Worm (Caenorhabditis elegans) whole organism, mixed stage, embryonic: ENCODE results near the gene C16C8.16.
A peak's percentile ranks its signal among the peaks of the same experiment; 100 is the strongest.

ENCODE experiments used
- bed-3 ChIP-seq: fragments of 200-800 bp; sonication (Bioruptor generic); optimal IDR thresholded peaks from 3 replicates; lab custom pipeline; 2018; ENCODE audit warnings: mild to moderate bottlenecking, missing genetic modification characterization, moderate library complexity, missing compliant biosample characterization
- ceh-39 ChIP-seq: fragments of 150-350 bp; optimal IDR thresholded peaks from 2 replicates; lab custom pipeline; 2014; ENCODE audit warnings: missing biosample characterization, missing genetic modification characterization
- ceh-43 ChIP-seq: fragments of 200-800 bp; sonication (Bioruptor generic); optimal IDR thresholded peaks from 2 replicates; lab custom pipeline; 2018; ENCODE audit warnings: mild to moderate bottlenecking, missing genetic modification characterization, moderate library complexity, missing compliant biosample characterization
- ceh-83 ChIP-seq: fragments of 200-800 bp; sonication (Bioruptor generic); optimal IDR thresholded peaks from 2 replicates; lab custom pipeline; 2018; ENCODE audit warnings: mild to moderate bottlenecking, missing genetic modification characterization, missing compliant biosample characterization
- ces-1 ChIP-seq: fragments of 150-350 bp; optimal IDR thresholded peaks from 2 replicates; lab custom pipeline; 2014; ENCODE audit warnings: missing biosample characterization, missing genetic modification reagents, missing genetic modification characterization
- cnd-1 ChIP-seq: fragments of 200-800 bp; sonication (Bioruptor generic); optimal IDR thresholded peaks from 2 replicates; lab custom pipeline; 2018; ENCODE audit warnings: mild to moderate bottlenecking, missing genetic modification characterization, missing compliant biosample characterization
- drap-1 ChIP-seq: fragments of 200-800 bp; sonication (Bioruptor generic); optimal IDR thresholded peaks from 3 replicates; lab custom pipeline; 2018; ENCODE audit warnings: mild to moderate bottlenecking, missing genetic modification characterization, missing compliant biosample characterization
- elt-3 ChIP-seq: fragments of 150-350 bp; optimal IDR thresholded peaks from 2 replicates; lab custom pipeline; 2014; ENCODE audit warnings: missing biosample characterization, missing genetic modification characterization
- flh-1 ChIP-seq: fragments of 200-800 bp; sonication (Bioruptor generic); optimal IDR thresholded peaks from 2 replicates; lab custom pipeline; 2018; ENCODE audit warnings: mild to moderate bottlenecking, missing genetic modification characterization, moderate library complexity, missing compliant biosample characterization
- ham-2 ChIP-seq: fragments of 200-800 bp; sonication (Bioruptor generic); optimal IDR thresholded peaks from 2 replicates; lab custom pipeline; 2018; ENCODE audit warnings: mild to moderate bottlenecking, missing genetic modification characterization, missing compliant biosample characterization
- hlh-1 ChIP-seq: fragments of 150-350 bp; optimal IDR thresholded peaks from 2 replicates; lab custom pipeline; 2014; ENCODE audit warnings: missing biosample characterization, missing genetic modification reagents, missing genetic modification characterization
- lin-32 ChIP-seq: fragments of 200-800 bp; sonication (Bioruptor generic); optimal IDR thresholded peaks from 2 replicates; lab custom pipeline; 2018; ENCODE audit warnings: mild to moderate bottlenecking, missing genetic modification characterization, missing compliant biosample characterization
- lsy-2 ChIP-seq: fragments of 150-350 bp; optimal IDR thresholded peaks from 2 replicates; lab custom pipeline; 2014; ENCODE audit warnings: missing biosample characterization, missing genetic modification characterization
- mab-5 ChIP-seq: fragments of 150-350 bp; optimal IDR thresholded peaks from 2 replicates; lab custom pipeline; 2014; ENCODE audit warnings: missing biosample characterization, missing genetic modification characterization
- mls-2 ChIP-seq: sonication (generic microtip); optimal IDR thresholded peaks from 2 replicates; lab custom pipeline; 2016; ENCODE audit warnings: mild to moderate bottlenecking, missing genetic modification characterization, moderate library complexity, missing compliant biosample characterization
- nhr-12 ChIP-seq: fragments of 150-350 bp; optimal IDR thresholded peaks from 2 replicates; lab custom pipeline; 2014; ENCODE audit warnings: missing biosample characterization, missing genetic modification characterization
- nhr-2 ChIP-seq: fragments of 150-350 bp; optimal IDR thresholded peaks from 2 replicates; lab custom pipeline; 2014; ENCODE audit warnings: missing biosample characterization, missing genetic modification characterization
- nhr-237 ChIP-seq: fragments of 150-350 bp; optimal IDR thresholded peaks from 2 replicates; lab custom pipeline; 2014; ENCODE audit warnings: missing biosample characterization, missing genetic modification characterization
- nhr-76 ChIP-seq: sonication (generic microtip); optimal IDR thresholded peaks from 2 replicates; lab custom pipeline; 2017; ENCODE audit warnings: missing biosample characterization, missing genetic modification characterization
- pha-4 ChIP-seq: fragments of 150-350 bp; optimal IDR thresholded peaks from 2 replicates; lab custom pipeline; 2018; ENCODE audit warnings: missing biosample characterization, missing genetic modification reagents, missing genetic modification characterization
- sem-2 ChIP-seq: fragments of 200-800 bp; sonication (Bioruptor generic); optimal IDR thresholded peaks from 2 replicates; lab custom pipeline; 2018; ENCODE audit warnings: mild to moderate bottlenecking, missing genetic modification characterization, missing compliant biosample characterization
- snpc-4 ChIP-seq: fragments of 150-350 bp; optimal IDR thresholded peaks from 2 replicates; lab custom pipeline; 2014; ENCODE audit warnings: missing biosample characterization, missing genetic modification characterization
- sptf-1 ChIP-seq: sonication (generic microtip); optimal IDR thresholded peaks from 2 replicates; lab custom pipeline; 2017; ENCODE audit warnings: mild to moderate bottlenecking, missing genetic modification characterization, moderate library complexity, missing compliant biosample characterization
- unc-120 ChIP-seq: sonication (generic microtip); optimal IDR thresholded peaks from 2 replicates; lab custom pipeline; 2017; ENCODE audit warnings: missing genetic modification characterization, missing compliant biosample characterization; ENCODE audit not compliant: poor library complexity, severe bottlenecking
- unc-39 ChIP-seq: fragments of 150-350 bp; optimal IDR thresholded peaks from 2 replicates; lab custom pipeline; 2014; ENCODE audit warnings: missing biosample characterization, missing genetic modification characterization
- unc-62 ChIP-seq: fragments of 150-350 bp; optimal IDR thresholded peaks from 2 replicates; lab custom pipeline; 2014; ENCODE audit warnings: missing biosample characterization, missing genetic modification reagents, missing genetic modification characterization
- zip-8 ChIP-seq: fragments of 150-350 bp; optimal IDR thresholded peaks from 2 replicates; lab custom pipeline; 2014; ENCODE audit warnings: missing biosample characterization, missing genetic modification characterization
- ztf-11 ChIP-seq: fragments of 150-350 bp; optimal IDR thresholded peaks from 2 replicates; lab custom pipeline; 2014; ENCODE audit warnings: missing biosample characterization, missing genetic modification characterization

C16C8.16 gene

DNA sequence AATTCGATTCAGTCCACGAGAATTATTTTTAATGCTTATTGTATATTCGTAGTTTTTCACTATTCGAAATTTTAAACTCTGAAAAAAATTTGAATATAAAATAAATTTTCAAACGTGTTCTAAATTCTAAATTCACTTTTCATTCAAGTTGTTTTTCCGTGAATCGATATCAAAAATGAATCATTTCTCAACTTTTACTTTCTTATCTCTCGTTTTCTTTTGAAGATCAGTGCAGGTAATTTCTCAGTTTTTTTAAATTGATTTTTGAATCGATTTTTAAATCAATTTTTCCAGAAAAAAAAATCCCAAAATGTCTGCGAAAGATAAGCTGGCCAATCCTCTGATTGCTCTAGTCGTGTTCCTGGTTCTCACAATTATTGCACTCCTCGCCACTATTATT is 29.0 kb upstream of the C16C8.16 start, which contains the start of gene nep-6:
nep-6 (plus strand) TSS at position 301 of the 400 bp plus-strand sequence.
- TF ChIP-seq ceh-39 (no peak), mls-2 (tag; lab: Kevin White, UChicago) (no peak), hlh-1 (tag; lab: Kevin White, UChicago) (no peak), ceh-43 (no peak), drap-1 (no peak), flh-1 (GFP tag; lab: Kevin White, UChicago) (no peak), sptf-1 (tag; lab: Kevin White, UChicago) (no peak), ztf-11 (tag; lab: Kevin White, UChicago) (no peak), ceh-83 (no peak), unc-39 (tag; lab: Kevin White, UChicago) (no peak), zip-8 (tag; lab: Kevin White, UChicago) (no peak), elt-3 (tag; lab: Kevin White, UChicago) (no peak), unc-62 (GFP tag; lab: Kevin White, UChicago) (no peak), ham-2 (GFP tag; lab: Kevin White, UChicago) (no peak), lsy-2 (no peak), ces-1 (GFP tag; lab: Kevin White, UChicago) (no peak)

DNA sequence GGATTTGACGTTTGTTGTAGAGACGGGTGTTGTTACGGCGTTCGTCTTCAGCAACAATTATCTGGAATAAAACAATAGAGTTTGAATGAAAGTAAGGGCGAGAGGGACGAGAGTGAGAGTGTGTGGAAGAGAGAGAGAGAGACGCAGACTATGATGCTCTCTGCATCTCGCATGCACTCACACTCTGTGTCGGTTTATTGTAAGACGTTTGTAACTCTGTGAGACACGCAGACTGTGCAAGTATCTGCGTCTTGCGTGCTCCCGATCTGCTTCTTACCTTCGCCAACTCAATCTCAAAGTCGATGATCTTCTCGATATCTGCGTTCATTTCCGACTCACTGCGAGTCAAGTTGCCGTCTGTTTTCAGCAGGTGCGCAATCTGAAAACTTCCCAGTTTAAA is 22.6 kb upstream of the C16C8.16 start:
- TF ChIP-seq ceh-43 = no peak
- TF ChIP-seq nhr-237 (tag; lab: Kevin White, UChicago) = no peak
- no peak for TF ChIP-seq mls-2 (tag; lab: Kevin White, UChicago)
- TF ChIP-seq, all 35 proteins: peak for 0

DNA sequence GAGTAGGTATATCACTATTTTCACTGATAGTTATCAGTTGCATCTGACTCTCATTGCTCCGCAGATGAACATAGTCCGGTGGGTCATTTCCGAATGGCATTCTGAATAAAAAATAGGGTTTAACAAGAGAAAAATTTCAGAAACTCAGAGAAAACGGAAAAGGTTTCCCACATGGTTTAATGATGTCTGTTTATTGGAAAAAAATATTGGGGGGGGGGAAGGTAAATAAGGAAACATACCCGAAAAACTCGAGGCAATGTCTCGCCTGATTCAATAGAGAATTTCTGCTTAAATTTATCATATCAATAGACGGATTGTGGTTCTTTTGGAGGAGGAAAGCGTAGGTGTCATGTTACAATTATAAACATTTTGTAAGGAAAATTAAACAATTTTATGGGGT is 20.1 kb upstream of the C16C8.16 start, which contains the start of gene nep-11:
nep-11 (minus strand) TSS at position 101 of the 400 bp plus-strand sequence.
- TF ChIP-seq bed-3 (GFP tag; lab: Kevin White, UChicago) (no peak), unc-39 (tag; lab: Kevin White, UChicago) (no peak), ceh-39 (no peak), ceh-83 (no peak), lin-32 (GFP tag; lab: Kevin White, UChicago) (no peak), nhr-2 (tag; lab: Kevin White, UChicago) (no peak), lsy-2 (no peak), mab-5 (tag; lab: Kevin White, UChicago) (no peak)

DNA sequence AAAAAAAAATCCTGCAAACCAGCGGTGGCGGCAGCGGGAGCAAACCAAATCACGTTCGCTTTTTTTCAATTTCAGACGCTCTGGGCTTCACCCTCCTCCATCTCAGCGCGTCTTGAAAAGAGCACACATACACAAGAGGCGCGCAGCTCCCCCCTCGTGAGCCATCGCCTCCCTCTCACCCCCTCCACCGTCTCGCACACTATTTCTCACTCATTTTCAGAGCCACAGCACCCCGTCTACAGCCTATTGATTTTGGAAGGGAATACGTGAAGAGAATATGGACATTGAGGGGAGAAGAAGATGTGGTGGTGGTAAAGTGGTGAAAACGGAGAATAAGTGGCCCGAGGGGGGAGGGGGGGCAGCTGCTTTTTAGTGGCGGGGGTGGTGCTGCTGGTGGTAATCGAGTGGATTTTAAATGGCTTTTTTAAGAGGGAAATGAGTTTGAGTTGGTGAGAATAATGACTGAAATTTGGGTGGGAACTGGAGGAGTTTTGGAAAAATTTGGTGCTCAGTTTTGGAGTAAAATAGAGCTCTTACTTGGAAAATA is 17.3 kb upstream of the C16C8.16 start:
- TF ChIP-seq unc-120 (tag; lab: Kevin White, UChicago) = no peak
- TF ChIP-seq ces-1 (GFP tag; lab: Kevin White, UChicago) = peak; percentile 71
- TF ChIP-seq ham-2 (GFP tag; lab: Kevin White, UChicago) = no peak
- TF ChIP-seq sptf-1 (tag; lab: Kevin White, UChicago) = peak; percentile 16

DNA sequence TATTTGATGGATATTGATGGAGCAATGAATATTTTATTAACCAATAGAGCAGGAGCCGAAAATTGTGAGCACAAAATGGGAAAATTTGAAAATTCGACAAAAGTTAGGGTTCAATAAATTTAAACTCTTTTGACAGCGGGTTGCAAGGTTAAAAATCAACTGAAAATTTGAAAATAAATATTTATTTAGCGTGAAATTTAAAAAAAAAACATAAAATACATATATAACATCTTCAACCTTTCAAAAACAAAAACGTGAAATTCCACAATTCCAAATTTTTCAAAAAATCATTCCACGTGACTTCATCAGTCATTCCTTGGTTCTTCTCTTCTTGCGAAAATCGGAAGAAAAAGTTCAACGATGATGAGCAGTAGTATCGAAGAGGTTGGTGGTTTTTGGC is 16.2 kb upstream of the C16C8.16 start, which contains the start of gene C16C8.18:
C16C8.18 (plus strand) TSS at position 301 of the 400 bp plus-strand sequence.
- no peak for TF ChIP-seq pha-4 (tag; lab: Kevin White, UChicago)

DNA sequence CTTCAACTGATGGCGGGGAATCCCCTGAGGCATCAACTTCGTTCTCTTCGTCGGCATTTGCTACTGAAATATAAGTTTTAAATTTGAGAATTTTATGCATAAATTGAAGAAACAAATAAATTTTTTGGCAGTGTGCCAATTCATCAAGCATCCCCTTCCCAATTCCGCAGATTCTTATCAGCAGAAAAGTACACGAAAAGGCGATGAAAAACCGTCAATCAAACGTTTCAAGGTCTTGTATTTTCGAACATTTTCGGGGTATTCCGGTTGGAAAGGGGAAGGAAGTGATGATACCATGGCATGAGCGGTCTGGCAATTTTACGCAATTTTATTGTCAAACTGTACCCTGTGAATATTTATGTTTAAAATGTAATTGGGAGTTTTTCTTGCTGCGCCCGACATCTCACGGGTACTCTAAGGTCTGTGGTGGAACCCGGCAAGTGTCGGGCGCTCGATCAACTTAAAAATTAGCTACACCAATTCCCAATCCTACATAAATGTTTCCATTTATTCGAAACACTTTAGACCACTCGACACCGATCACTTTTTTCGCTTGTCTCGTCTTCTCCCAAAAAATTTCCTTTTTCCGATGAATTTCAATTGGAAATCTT is 10.6 kb upstream of the C16C8.16 start:
- TF ChIP-seq mls-2 (tag; lab: Kevin White, UChicago) (no peak), pha-4 (tag; lab: Kevin White, UChicago) (no peak), zip-8 (tag; lab: Kevin White, UChicago) (no peak), snpc-4 (tag; lab: Kevin White, UChicago) (no peak)

DNA sequence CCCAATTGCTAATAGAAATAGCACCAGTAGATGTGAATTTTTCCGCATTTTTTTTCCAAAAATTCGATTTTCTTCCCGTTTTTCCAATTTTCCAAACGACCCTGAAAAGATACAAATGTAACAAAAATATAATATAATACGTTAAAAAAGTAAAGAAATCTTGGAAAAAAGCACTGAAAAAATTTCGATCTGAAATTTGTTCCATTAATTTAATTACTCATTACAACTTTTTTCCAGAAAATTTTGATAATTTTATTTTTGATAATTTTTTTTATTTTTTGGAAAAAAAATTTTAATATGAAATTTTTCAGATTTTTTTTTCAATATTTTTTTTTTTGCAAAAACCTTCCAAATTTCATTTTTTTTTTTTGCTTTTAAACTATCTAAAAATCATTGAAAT is 9.1 kb upstream of the C16C8.16 start, which contains the start of gene skpo-2:
skpo-2 (minus strand) TSS at position 101 of the 400 bp plus-strand sequence.
- TF ChIP-seq cnd-1 (no peak), nhr-12 (tag; lab: Kevin White, UChicago) (no peak), drap-1 (no peak), sem-2 (no peak), ceh-43 (no peak), hlh-1 (tag; lab: Kevin White, UChicago) (no peak), ceh-39 (no peak), ceh-83 (no peak), nhr-76 (no peak), lsy-2 (no peak), unc-62 (GFP tag; lab: Kevin White, UChicago) (no peak), snpc-4 (tag; lab: Kevin White, UChicago) (no peak), lin-32 (GFP tag; lab: Kevin White, UChicago) (no peak)
- TF ChIP-seq, all 35 proteins: peak for 0
